Worm (Caenorhabditis elegans) whole organism, L3 larva: Measurements from ENCODE around the gene nhr-229.

Experiments
- R02D3.7 ChIP-seq: fragments of 150-350 bp; optimal IDR thresholded peaks from 2 replicates; lab custom pipeline; 2014; ENCODE audit warnings: missing biosample characterization, missing genetic modification characterization
- ZK546.5 ChIP-seq: sonication (generic microtip); optimal IDR thresholded peaks from 2 replicates; lab custom pipeline; 2017; ENCODE audit warnings: missing biosample characterization, missing genetic modification characterization
- aly-2 ChIP-seq: fragments of 150-350 bp; optimal IDR thresholded peaks from 2 replicates; lab custom pipeline; 2014; ENCODE audit warnings: missing biosample characterization, missing genetic modification characterization
- ama-1 ChIP-seq: fragments of 150-350 bp; optimal IDR thresholded peaks from 2 replicates; lab custom pipeline; 2018
- ceh-16 ChIP-seq: sonication (generic microtip); optimal IDR thresholded peaks from 2 replicates; lab custom pipeline; 2017; ENCODE audit warnings: missing biosample characterization, missing genetic modification characterization
- ceh-9 ChIP-seq: sonication (generic microtip); optimal IDR thresholded peaks from 2 replicates; lab custom pipeline; 2018; ENCODE audit warnings: missing biosample characterization, missing genetic modification characterization
- daf-12 ChIP-seq: fragments of 150-350 bp; optimal IDR thresholded peaks from 2 replicates; lab custom pipeline; 2014; ENCODE audit warnings: missing biosample characterization, missing genetic modification reagents, missing genetic modification characterization
- egl-27 ChIP-seq: sonication (generic microtip); optimal IDR thresholded peaks from 4 replicates; lab custom pipeline; 2017; ENCODE audit warnings: missing biosample characterization, missing genetic modification reagents, missing genetic modification characterization
- egl-5 ChIP-seq: fragments of 150-350 bp; optimal IDR thresholded peaks from 2 replicates; lab custom pipeline; 2017; ENCODE audit warnings: missing biosample characterization, missing genetic modification reagents, missing genetic modification characterization, inconsistent platforms
- elt-1 ChIP-seq: fragments of 150-350 bp; optimal IDR thresholded peaks from 2 replicates; lab custom pipeline; 2014; ENCODE audit warnings: missing biosample characterization, missing genetic modification characterization
- elt-3 ChIP-seq, 3 experiments: fragments of 150-350 bp in 1 of 3; sonication (generic microtip) in 2 of 3; optimal IDR thresholded peaks; 2 replicates in 2 of 3; 4 replicates in 1 of 3; lab custom pipeline; 2014 to 2017; ENCODE audit warnings: missing biosample characterization in 3 of 3, missing genetic modification characterization in 3 of 3
- fkh-2 ChIP-seq: fragments of 150-350 bp; optimal IDR thresholded peaks from 2 replicates; lab custom pipeline; 2014; ENCODE audit warnings: missing biosample characterization, missing genetic modification reagents, missing genetic modification characterization
- fos-1 ChIP-seq: fragments of 150-350 bp; optimal IDR thresholded peaks from 2 replicates; lab custom pipeline; 2014; ENCODE audit warnings: missing biosample characterization, missing genetic modification characterization
- hmg-11 ChIP-seq: sonication (generic microtip); optimal IDR thresholded peaks from 2 replicates; lab custom pipeline; 2016; ENCODE audit warnings: missing genetic modification characterization, missing compliant biosample characterization
- jun-1 ChIP-seq: fragments of 150-350 bp; optimal IDR thresholded peaks from 2 replicates; lab custom pipeline; 2014; ENCODE audit warnings: missing biosample characterization, missing genetic modification reagents, missing genetic modification characterization
- lin-15B ChIP-seq: fragments of 150-350 bp; optimal IDR thresholded peaks from 2 replicates; lab custom pipeline; 2014; ENCODE audit warnings: missing biosample characterization, missing genetic modification characterization
- lin-39 ChIP-seq: fragments of 150-350 bp; optimal IDR thresholded peaks from 2 replicates; lab custom pipeline; 2018; ENCODE audit warnings: missing biosample characterization, missing genetic modification reagents, missing genetic modification characterization
- lsy-12 ChIP-seq: sonication (generic microtip); optimal IDR thresholded peaks from 2 replicates; lab custom pipeline; 2016; ENCODE audit warnings: mild to moderate bottlenecking, missing genetic modification characterization, missing compliant biosample characterization
- nhr-11 ChIP-seq: fragments of 150-350 bp; optimal IDR thresholded peaks from 2 replicates; lab custom pipeline; 2014; ENCODE audit warnings: missing biosample characterization, missing genetic modification characterization
- nhr-12 ChIP-seq: fragments of 150-350 bp; optimal IDR thresholded peaks from 2 replicates; lab custom pipeline; 2014; ENCODE audit warnings: missing biosample characterization, missing genetic modification characterization
- nhr-237 ChIP-seq: fragments of 150-350 bp; optimal IDR thresholded peaks from 2 replicates; lab custom pipeline; 2014; ENCODE audit warnings: missing biosample characterization, missing genetic modification characterization
- nhr-25 ChIP-seq: sonication (generic microtip); optimal IDR thresholded peaks from 2 replicates; lab custom pipeline; 2017; ENCODE audit warnings: missing biosample characterization, missing genetic modification characterization
- nhr-67 ChIP-seq: fragments of 150-350 bp; optimal IDR thresholded peaks from 2 replicates; lab custom pipeline; 2014; ENCODE audit warnings: missing biosample characterization, missing genetic modification characterization
- nhr-76 ChIP-seq: fragments of 150-350 bp; sonication (generic microtip); optimal IDR thresholded peaks from 5 replicates; lab custom pipeline; 2014; ENCODE audit warnings: missing biosample characterization, missing genetic modification characterization
- nhr-77 ChIP-seq: fragments of 150-350 bp; optimal IDR thresholded peaks from 2 replicates; lab custom pipeline; 2014; ENCODE audit warnings: missing biosample characterization, missing genetic modification characterization
- pha-4 ChIP-seq: fragments of 150-350 bp; optimal IDR thresholded peaks from 2 replicates; lab custom pipeline; 2014; ENCODE audit warnings: missing biosample characterization, missing genetic modification reagents, missing genetic modification characterization
- pqm-1 ChIP-seq: fragments of 150-350 bp; optimal IDR thresholded peaks from 2 replicates; lab custom pipeline; 2017; ENCODE audit warnings: missing biosample characterization, missing genetic modification characterization, inconsistent platforms
- sea-2 ChIP-seq: fragments of 150-350 bp; sonication (generic microtip); optimal IDR thresholded peaks from 4 replicates; lab custom pipeline; 2014; ENCODE audit warnings: missing biosample characterization, missing genetic modification reagents, missing genetic modification characterization
- skn-1 ChIP-seq: fragments of 150-350 bp; optimal IDR thresholded peaks from 2 replicates; lab custom pipeline; 2014; ENCODE audit warnings: missing biosample characterization, missing genetic modification characterization
- snpc-4 ChIP-seq: fragments of 150-350 bp; optimal IDR thresholded peaks from 2 replicates; lab custom pipeline; 2014; ENCODE audit warnings: missing biosample characterization, missing genetic modification characterization
- tbx-2 ChIP-seq: sonication (generic microtip); optimal IDR thresholded peaks from 2 replicates; lab custom pipeline; 2016; ENCODE audit warnings: mild to moderate bottlenecking, missing genetic modification characterization, missing compliant biosample characterization
- unc-39 ChIP-seq: sonication (generic microtip); optimal IDR thresholded peaks from 4 replicates; lab custom pipeline; 2017; ENCODE audit warnings: missing biosample characterization, missing genetic modification characterization
- zag-1 ChIP-seq: fragments of 150-350 bp; optimal IDR thresholded peaks from 2 replicates; lab custom pipeline; 2014; ENCODE audit warnings: missing biosample characterization, missing genetic modification characterization
- ztf-11 ChIP-seq: fragments of 150-350 bp; optimal IDR thresholded peaks from 2 replicates; lab custom pipeline; 2014; ENCODE audit warnings: missing biosample characterization, missing genetic modification characterization
- ztf-4 ChIP-seq: fragments of 150-350 bp; optimal IDR thresholded peaks from 2 replicates; lab custom pipeline; 2014; ENCODE audit warnings: missing biosample characterization, missing genetic modification characterization

nhr-229 gene

ce11 chrIV:17053261-17053660 is 22.9 kb upstream of the nhr-229 start, which contains the start of gene Y116A8C.23:
TSS of gene Y116A8C.23 (plus strand) at chrIV:17053561.
- no peak for TF ChIP-seq nhr-25 (tag; lab: Kevin White, UChicago)
- no peak for TF ChIP-seq zag-1 (tag; lab: Kevin White, UChicago)
- TF ChIP-seq egl-27 (tag; lab: Kevin White, UChicago) = no peak

DNA sequence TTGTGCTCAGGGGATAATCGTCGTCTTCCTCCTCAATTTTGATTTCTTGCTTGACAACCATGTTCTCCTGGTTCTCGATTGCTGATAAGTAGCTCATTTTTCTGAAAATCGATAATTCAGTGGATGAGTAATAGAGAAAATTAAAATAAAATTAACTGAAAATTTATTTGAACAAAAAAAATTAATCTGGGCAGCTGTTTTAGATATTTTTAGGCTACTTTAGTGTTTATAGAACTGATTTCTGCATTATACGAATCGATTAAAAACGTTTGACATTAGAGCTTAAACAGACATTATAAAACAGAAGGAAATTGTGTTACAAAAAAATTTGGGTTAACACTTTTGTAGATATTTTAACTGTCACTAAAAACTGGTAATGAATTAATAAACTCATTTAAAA is 17.9 kb upstream of the nhr-229 start, which contains the start of gene athp-3:
TSS of gene athp-3 (minus strand) at position 101 of the 400 bp plus-strand sequence.
- TF ChIP-seq pqm-1 (tag; lab: Kevin White, UChicago) (no peak), egl-27 (tag; lab: Kevin White, UChicago) (no peak), nhr-12 (no peak), sea-2 (GFP tag; lab: Kevin White, UChicago) (no peak), ceh-16 (tag; lab: Kevin White, UChicago) (no peak), nhr-11 (tag; lab: Kevin White, UChicago) (no peak), nhr-76 (tag; lab: Kevin White, UChicago) (no peak), hmg-11 (tag; lab: Kevin White, UChicago) (no peak), tbx-2 (tag; lab: Kevin White, UChicago) (no peak), snpc-4 (tag; lab: Kevin White, UChicago) (no peak), elt-1 (no peak), R02D3.7 (no peak), lin-15B (tag; lab: Kevin White, UChicago) (no peak)

- TF ChIP-seq ztf-4 (tag; lab: Kevin White, UChicago) (no peak), nhr-67 (tag; lab: Kevin White, UChicago) (no peak), nhr-11 (tag; lab: Kevin White, UChicago) (no peak), fkh-2 (tag; lab: Kevin White, UChicago) (no peak), nhr-237 (tag; lab: Kevin White, UChicago) (no peak), lin-39 (tag; lab: Kevin White, UChicago) (no peak), ZK546.5 (no peak), daf-12 (tag; lab: Kevin White, UChicago) (no peak), skn-1 (tag; lab: Kevin White, UChicago) (no peak), nhr-77 (tag; lab: Kevin White, UChicago) (no peak), fos-1 (tag; lab: Kevin White, UChicago) (no peak), ama-1 (lab: Kevin White, UChicago) (no peak), jun-1 (tag; lab: Kevin White, UChicago) (no peak), elt-1 (no peak), ceh-16 (tag; lab: Kevin White, UChicago) (no peak), egl-27 (tag; lab: Kevin White, UChicago) (no peak)
These were observed 15.3 kb upstream of the nhr-229 start, which contains the start of gene clec-195 for ce11 chrIV:17045691-17046090. TSS of gene clec-195 (minus strand) at chrIV:17045791.

DNA sequence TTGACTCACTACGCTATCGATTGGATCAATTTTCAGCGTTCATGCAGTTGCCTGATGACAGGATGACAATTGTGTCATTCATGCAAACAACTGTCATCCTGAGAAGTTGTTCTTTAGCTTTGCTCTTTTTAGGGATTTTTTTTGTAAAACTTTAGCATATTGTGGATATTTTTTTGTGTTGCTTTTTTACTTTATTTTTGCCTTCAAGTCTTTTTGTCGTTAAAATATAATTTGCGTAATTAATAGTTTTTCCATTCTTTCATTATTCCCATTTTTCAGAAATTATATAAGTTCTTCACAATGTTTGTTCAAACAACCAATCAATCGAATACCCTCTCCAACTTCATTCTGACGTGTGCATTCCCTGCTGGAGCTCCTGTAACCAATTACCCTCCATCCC is 10.2 kb upstream of the nhr-229 start, which contains the start of gene Y116A8C.20:
TSS of gene Y116A8C.20 (plus strand) at position 301 of the 400 bp plus-strand sequence.
- TF ChIP-seq ztf-11 (tag; lab: Kevin White, UChicago) (no peak), elt-3 (tag; optimal IDR thresholded peaks at IDR 0.05; lab: Kevin White, UChicago) (no peak), nhr-11 (tag; lab: Kevin White, UChicago) (no peak), ama-1 (lab: Kevin White, UChicago) (no peak), daf-12 (tag; lab: Kevin White, UChicago) (no peak), ceh-16 (tag; lab: Kevin White, UChicago) (no peak)

ce11 chrIV:17039545-17039944 is 9.2 kb upstream of the nhr-229 start, which contains the start of gene Y116A8C.19:
TSS of gene Y116A8C.19 (minus strand) at chrIV:17039645.
- TF ChIP-seq ceh-9 (no peak), aly-2 (tag; lab: Kevin White, UChicago) (no peak), nhr-11 (tag; lab: Kevin White, UChicago) (no peak), nhr-76 (tag; lab: Kevin White, UChicago) (no peak), nhr-67 (tag; lab: Kevin White, UChicago) (no peak), unc-39 (tag; lab: Kevin White, UChicago) (no peak), nhr-77 (tag; lab: Kevin White, UChicago) (no peak), pha-4 (tag; lab: Kevin White, UChicago) (no peak), jun-1 (tag; lab: Kevin White, UChicago) (no peak), lsy-12 (tag; lab: Kevin White, UChicago) (no peak), sea-2 (GFP tag; lab: Kevin White, UChicago) (no peak), egl-5 (tag; lab: Kevin White, UChicago) (no peak), egl-27 (tag; lab: Kevin White, UChicago) (no peak), elt-1 (no peak), zag-1 (tag; lab: Kevin White, UChicago) (no peak), ZK546.5 (no peak), ztf-11 (tag; lab: Kevin White, UChicago) (no peak)
